Fruit fly (Drosophila melanogaster): ENCODE results near the gene CG15822.
A peak's percentile ranks its signal among the peaks of the same experiment; 100 is the strongest.

The CG15822 gene

DNA sequence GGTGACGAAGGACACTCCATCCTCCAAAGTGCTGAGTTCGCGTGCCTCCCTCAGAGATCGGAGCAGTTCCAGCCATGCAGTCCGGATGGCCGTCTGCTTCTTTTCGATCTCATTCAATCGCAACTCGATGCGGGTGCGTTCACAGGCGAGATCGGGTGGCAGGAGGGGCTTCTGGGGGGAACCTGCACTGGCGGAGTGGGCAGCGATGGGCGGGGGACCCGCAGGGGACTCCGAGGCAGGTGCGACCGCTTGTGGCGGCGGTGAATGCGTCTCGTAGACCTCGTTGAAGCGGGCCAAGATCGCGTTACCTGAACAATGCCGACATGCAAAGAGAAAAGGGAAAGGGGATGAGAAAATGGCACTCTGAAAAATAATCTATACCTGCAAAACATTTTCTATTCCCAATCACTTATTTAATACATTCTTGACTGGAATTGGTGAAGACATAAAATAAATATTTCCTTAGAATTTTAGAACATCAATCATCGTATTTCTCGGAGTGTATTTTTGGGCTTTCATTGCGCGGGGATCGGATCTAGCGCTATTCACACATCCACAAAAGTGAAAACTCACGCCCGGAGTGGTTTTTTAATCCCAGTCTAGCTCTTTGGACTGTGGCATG, 4.9 kb downstream of the CG15822 start (continued):
- no peak for TF ChIP-seq CG6791 (GFP tag; IDR thresholded peaks at IDR 0.05; ENCODE audit: partially characterized antibody)
- TF ChIP-seq CG10959 (GFP tag; IDR thresholded peaks at IDR 0.05): no peak
- peak; percentile 56 for TF ChIP-seq trem (tag; optimal IDR thresholded peaks at IDR 0.05)
- peak; percentile 44; the same call in 1 of the 2 replicates for TF ChIP-seq sens-2 (GFP tag; IDR thresholded peaks at IDR 0.05)
- no peak for TF ChIP-seq sc (optimal IDR thresholded peaks at IDR 0.05)
- peak; percentile 60 for TF ChIP-seq sc (GFP tag; optimal IDR thresholded peaks at IDR 0.05)
- no peak for TF ChIP-seq CG7786 (GFP tag; optimal IDR thresholded peaks at IDR 0.05)
- 0 out of 2 replicates have a peak, but pooled peaks have one; percentile 16 for TF ChIP-seq stc (GFP tag; IDR thresholded peaks at IDR 0.05)
- TF ChIP-seq lov (optimal IDR thresholded peaks at IDR 0.05): no peak
- TF ChIP-seq lov (GFP tag; IDR thresholded peaks at IDR 0.05): 0 out of 3 replicates have a peak, but pooled peaks have one; percentile 37
- no peak for TF ChIP-seq D (optimal IDR thresholded peaks at IDR 0.05)
- TF ChIP-seq D (GFP tag; optimal IDR thresholded peaks at IDR 0.05): peak; percentile 68
- peak; percentile 66 for TF ChIP-seq fd96Cb (tag; optimal IDR thresholded peaks at IDR 0.05)
- peak; percentile 38 for TF ChIP-seq twi (tag; optimal IDR thresholded peaks at IDR 0.05)
- no peak for TF ChIP-seq CG2129 (GFP tag; IDR thresholded peaks at IDR 0.05; ENCODE audit: partially characterized antibody)
- TF ChIP-seq Gug (GFP tag; IDR thresholded peaks at IDR 0.05): no peak
- no peak for TF ChIP-seq fd102C (GFP tag; optimal IDR thresholded peaks at IDR 0.05)
- TF ChIP-seq zen (tag; optimal IDR thresholded peaks at IDR 0.05): peak; percentile 36
- TF ChIP-seq fu2 (GFP tag; optimal IDR thresholded peaks at IDR 0.05): no peak
- TF ChIP-seq CG6272 (GFP tag; IDR thresholded peaks at IDR 0.05): no peak
- TF ChIP-seq pnt (GFP tag; optimal IDR thresholded peaks at IDR 0.05): peak; percentile 24
- TF ChIP-seq bab2 (GFP tag; optimal IDR thresholded peaks at IDR 0.05): peak; percentile 15
- TF ChIP-seq CG6654 (GFP tag; optimal IDR thresholded peaks at IDR 0.05): no peak
- TF ChIP-seq Awh (GFP tag; IDR thresholded peaks at IDR 0.05): peak; percentile 65
- peak; percentile 78 for TF ChIP-seq Xrp1 (GFP tag; IDR thresholded peaks at IDR 0.05)
- no peak for TF ChIP-seq Hr39 (optimal IDR thresholded peaks at IDR 0.05)
- 0 out of 3 replicates have a peak, but pooled peaks have one; percentile 8 for TF ChIP-seq Optix (GFP tag; IDR thresholded peaks at IDR 0.05)
- no peak for TF ChIP-seq Sry-β (GFP tag; optimal IDR thresholded peaks at IDR 0.05)
- TF ChIP-seq ap (GFP tag; IDR thresholded peaks at IDR 0.05): no peak
- peak; percentile 55 for TF ChIP-seq Ssrp (tag; optimal IDR thresholded peaks at IDR 0.05)
- TF ChIP-seq knrl (GFP tag; IDR thresholded peaks at IDR 0.05; ENCODE audit: partially characterized antibody): no peak
- TF ChIP-seq gce (GFP tag; IDR thresholded peaks at IDR 0.05): 0 out of 3 replicates have a peak, but pooled peaks have one; percentile 23
- TF ChIP-seq CG34224 (GFP tag; IDR thresholded peaks at IDR 0.05; ENCODE audit: partially characterized antibody): no peak
- peak in 1 of 2 experiments; percentile 37 for TF ChIP-seq Eip74EF (GFP tag; optimal IDR thresholded peaks at IDR 0.05)
- TF ChIP-seq ranshi (GFP tag; IDR thresholded peaks at IDR 0.05): 0 out of 2 replicates have a peak, but pooled peaks have one; percentile 31
- peak; percentile 69 for TF ChIP-seq dmrt11E (tag; optimal IDR thresholded peaks at IDR 0.05)
- peak; percentile 68 for TF ChIP-seq dmrt99B (tag; optimal IDR thresholded peaks at IDR 0.05)
- no peak for TF ChIP-seq CG15073 (GFP tag; optimal IDR thresholded peaks at IDR 0.05)
- TF ChIP-seq E2f2 (GFP tag; IDR thresholded peaks at IDR 0.05): peak; percentile 23; the same call in 1 of the 2 replicates
- 0 out of 2 replicates have a peak, but pooled peaks have one; percentile 17 for TF ChIP-seq wor (GFP tag; IDR thresholded peaks at IDR 0.05)
- TF ChIP-seq CG15601 (tag; optimal IDR thresholded peaks at IDR 0.05): peak; percentile 69
- TF ChIP-seq CG2712 (tag; optimal IDR thresholded peaks at IDR 0.05): peak; percentile 83
- peak; percentile 76 for TF ChIP-seq CG17359 (tag; optimal IDR thresholded peaks at IDR 0.05)
- TF ChIP-seq Rfx (GFP tag; IDR thresholded peaks at IDR 0.05): peak; percentile 3; the same call in 1 of the 2 replicates
- peak; percentile 7 for TF ChIP-seq CG5245 (GFP tag; optimal IDR thresholded peaks at IDR 0.05)
- TF ChIP-seq CG18262 (tag; optimal IDR thresholded peaks at IDR 0.05): peak; percentile 77
- peak in 1 of 3 experiments; percentile 69 for TF ChIP-seq lola (GFP tag; optimal IDR thresholded peaks at IDR 0.05)
- peak; percentile 74 for TF ChIP-seq Spps (tag; optimal IDR thresholded peaks at IDR 0.05)
- no peak for TF ChIP-seq BtbVII (GFP tag; optimal IDR thresholded peaks at IDR 0.05)
- TF ChIP-seq crp (GFP tag; optimal IDR thresholded peaks at IDR 0.05): no peak

Measured in whole organism, embryonic.